Fruit fly (Drosophila melanogaster) whole organism, adult: ENCODE measurements around the gene IntS14.

ENCODE experiments used
- CG1620 ChIP-seq: fragments of 200-800 bp; sonication (Bioruptor generic); optimal IDR thresholded peaks from 2 replicates; lab custom pipeline; 2016; ENCODE audit warnings: missing biosample characterization, missing genetic modification characterization
- CG33017 ChIP-seq: fragments of 200-800 bp; sonication (Bioruptor generic); optimal IDR thresholded peaks from 2 replicates; lab custom pipeline; 2018; ENCODE audit warnings: missing biosample characterization, mild to moderate bottlenecking, missing genetic modification characterization, moderate library complexity
- CG7045 ChIP-seq: fragments of 200-800 bp; sonication (Bioruptor generic); optimal IDR thresholded peaks from 2 replicates; lab custom pipeline; 2017; ENCODE audit warnings: missing biosample characterization, mild to moderate bottlenecking, missing genetic modification characterization
- CG7101 ChIP-seq: fragments of 200-800 bp; sonication (Bioruptor generic); optimal IDR thresholded peaks from 2 replicates; lab custom pipeline; 2018; ENCODE audit warnings: missing biosample characterization, mild to moderate bottlenecking, missing genetic modification characterization, moderate library complexity
- Clk ChIP-seq: fragments of 200-800 bp; sonication (Bioruptor generic); optimal IDR thresholded peaks from 2 replicates; lab custom pipeline; 2017; ENCODE audit warnings: missing biosample characterization, missing genetic modification characterization
- Crg-1 ChIP-seq: fragments of 200-800 bp; sonication (Bioruptor generic); optimal IDR thresholded peaks from 2 replicates; lab custom pipeline; 2016; ENCODE audit warnings: missing biosample characterization, missing genetic modification characterization
- Hr96 ChIP-seq: fragments of 200-800 bp; sonication (Bioruptor generic); optimal IDR thresholded peaks from 2 replicates; lab custom pipeline; 2016; ENCODE audit warnings: missing biosample characterization, missing genetic modification characterization
- kay ChIP-seq: fragments of 200-800 bp; sonication (Bioruptor generic); peaks from one replicate; lab custom pipeline; 2016; ENCODE audit warnings: missing biosample characterization, missing genetic modification characterization, borderline replicate concordance
- tj ChIP-seq: fragments of 200-800 bp; sonication (Bioruptor generic); optimal IDR thresholded peaks from 3 replicates; lab custom pipeline; 2017; ENCODE audit warnings: missing biosample characterization, mild to moderate bottlenecking, missing genetic modification characterization, moderate library complexity

dm6 chr2L:1152693-1153092 lies 11.6 kb upstream of the IntS14 start:
- TF ChIP-seq kay (GFP tag; lab: Kevin White, UChicago) (no peak), CG7101 (no peak), Clk (no peak), CG7045 (no peak), tj (GFP tag; lab: Kevin White, UChicago) (no peak), CG33017 (no peak), Hr96 (GFP tag; lab: Kevin White, UChicago) (no peak), CG1620 (GFP tag; lab: Kevin White, UChicago) (no peak), Crg-1 (GFP tag; lab: Kevin White, UChicago) (no peak)
